Worm (Caenorhabditis elegans): ENCODE results near the gene tab-1.

DNA sequence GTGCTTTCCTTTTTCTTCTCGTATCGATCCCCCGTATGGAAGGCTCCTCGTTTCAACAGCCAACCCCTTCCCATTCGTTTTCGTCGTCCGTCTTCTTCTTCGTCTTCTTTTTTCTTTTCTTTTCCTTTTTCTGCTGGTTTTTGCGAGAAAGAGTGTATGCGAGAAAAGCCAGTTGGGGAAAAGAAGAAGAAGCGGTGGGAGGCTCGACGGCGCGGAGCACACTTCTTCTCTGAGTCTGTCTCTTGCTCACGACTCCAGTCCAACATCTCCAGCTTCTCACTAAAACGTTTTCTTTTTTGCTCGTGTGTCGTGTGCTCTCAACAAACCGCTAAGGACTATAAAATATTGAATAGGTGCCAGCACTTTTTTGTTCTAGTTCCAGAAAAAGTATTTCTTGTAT lies 5.4 kb downstream of the tab-1 start:
- TF ChIP-seq fkh-10 (GFP tag; optimal IDR thresholded peaks at IDR 0.05) (no peak), T23F11.4 (GFP tag; optimal IDR thresholded peaks at IDR 0.05) (no peak), pat-9 (tag; optimal IDR thresholded peaks at IDR 0.05) (no peak), madf-2 (tag; optimal IDR thresholded peaks at IDR 0.05) (no peak), ceh-31 (tag; optimal IDR thresholded peaks at IDR 0.05) (peak; percentile 44), K02D7.2 (tag; optimal IDR thresholded peaks at IDR 0.05) (no peak), unc-86 (tag; optimal IDR thresholded peaks at IDR 0.05) (no peak), lin-11 (tag; optimal IDR thresholded peaks at IDR 0.05) (no peak)

All from whole organism, late embryonic.